Fruit fly (Drosophila melanogaster): ENCODE data around the gene Hsp60A.

DNA sequence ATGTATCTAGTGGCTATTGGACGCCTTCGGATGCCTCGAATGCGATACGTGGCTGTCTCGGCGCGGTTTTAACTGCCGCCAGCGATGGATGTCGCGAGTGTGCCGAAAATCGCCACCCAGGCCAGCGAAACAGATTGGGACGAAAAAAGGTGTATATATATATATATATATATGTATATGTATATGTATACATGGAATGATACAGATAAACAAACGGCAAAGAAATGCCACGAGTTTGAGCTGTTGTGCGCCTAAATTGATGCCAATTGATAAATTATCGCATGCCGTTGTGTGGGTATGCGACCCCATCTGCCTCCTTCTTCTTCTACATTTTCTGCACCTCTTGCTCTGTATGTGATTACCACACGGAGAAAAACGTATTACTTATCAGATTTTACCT is 48.8 kb upstream of the Hsp60A start, which contains the start of gene CG1545:
- TF ChIP-seq pan (optimal IDR thresholded peaks at IDR 0.05) (no peak), sage (GFP tag; optimal IDR thresholded peaks at IDR 0.05) (no peak), HLH106 (tag; optimal IDR thresholded peaks at IDR 0.05) (no peak), dl (GFP tag; optimal IDR thresholded peaks at IDR 0.05; ENCODE audit: insufficient read depth in 1 of 2, partially characterized antibody in 2 of 2) (no peak), Myc (optimal IDR thresholded peaks at IDR 0.05) (no peak), tai (GFP tag; optimal IDR thresholded peaks at IDR 0.05) (no peak), br (GFP tag; optimal IDR thresholded peaks at IDR 0.05) (no peak), psq (GFP tag; optimal IDR thresholded peaks at IDR 0.05) (no peak)
